Fruit fly (Drosophila melanogaster): Measurements from ENCODE around the gene CG9917.
A peak's percentile ranks its signal among the peaks of the same experiment; 100 is the strongest.

CG9917 gene

DNA sequence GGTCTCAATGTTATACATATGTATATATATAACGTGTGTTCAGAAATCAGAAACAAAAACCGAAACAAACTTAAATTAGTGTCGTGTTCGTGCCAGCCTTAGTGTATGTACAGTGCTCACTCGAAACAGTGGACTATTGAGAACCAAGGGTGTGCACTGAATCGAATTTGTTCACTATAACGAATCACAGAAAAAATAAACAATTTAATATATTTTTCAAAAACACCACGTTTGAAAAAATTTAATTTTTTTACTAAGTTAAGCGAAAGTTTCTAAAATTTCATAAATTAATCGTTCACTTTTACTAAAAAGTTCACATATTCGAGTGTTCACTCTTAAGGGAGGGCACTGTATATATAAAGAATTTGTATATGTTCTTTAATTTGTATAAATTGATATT lies 37.8 kb downstream of the CG9917 start:
- TF ChIP-seq CG11617 (GFP tag; optimal IDR thresholded peaks at IDR 0.05) (peak; percentile 32), bab1 (GFP tag; optimal IDR thresholded peaks at IDR 0.05) (peak; percentile 14), CG14711 (tag; optimal IDR thresholded peaks at IDR 0.05) (peak; percentile 36), CG33017 (tag; optimal IDR thresholded peaks at IDR 0.05) (peak; percentile 41), CG12768 (GFP tag; optimal IDR thresholded peaks at IDR 0.05) (no peak), Mnt (GFP tag; optimal IDR thresholded peaks at IDR 0.05) (no peak), CG7101 (tag; optimal IDR thresholded peaks at IDR 0.05) (peak; percentile 57), pad (GFP tag; optimal IDR thresholded peaks at IDR 0.05) (peak; percentile 13)

DNA sequence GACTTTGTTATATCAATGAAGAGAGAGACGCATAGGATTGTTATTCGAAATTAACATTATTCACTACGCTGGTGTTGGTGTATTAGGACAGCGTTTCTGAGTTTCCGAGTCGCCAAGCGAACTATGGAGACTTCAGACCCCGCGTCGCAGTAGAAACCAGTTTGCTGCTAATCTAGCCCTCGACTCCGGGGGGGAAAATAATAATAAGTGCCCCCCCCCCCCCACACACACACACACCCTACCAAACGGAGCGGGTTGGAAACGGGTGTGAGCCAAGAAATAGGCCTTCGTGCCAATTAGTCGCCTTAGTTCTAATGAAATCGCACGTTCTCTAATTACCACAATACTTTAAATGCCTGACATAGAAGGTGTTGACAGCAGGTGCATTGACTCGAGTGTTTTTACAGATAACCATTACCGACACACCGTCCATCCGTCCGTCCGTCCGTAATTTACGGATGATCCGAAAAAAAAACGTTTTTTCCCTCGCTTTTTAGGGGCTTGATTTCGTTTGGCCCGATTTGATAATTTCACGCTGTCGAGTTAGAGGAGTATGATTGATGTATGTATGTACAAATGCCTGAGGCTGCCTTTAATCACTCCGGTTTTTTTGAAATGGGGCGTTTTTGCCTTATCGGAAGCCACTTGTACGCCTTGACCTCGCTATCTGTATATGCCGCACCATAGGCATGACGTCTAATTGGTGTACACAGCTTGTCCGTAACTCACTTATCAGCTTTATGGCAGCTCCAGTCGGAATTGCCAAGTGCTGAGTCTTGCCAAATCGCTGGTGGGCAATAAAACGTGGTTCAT lies 41.1 kb downstream of the CG9917 start:
- peak; percentile 34 for TF ChIP-seq tj (GFP tag; optimal IDR thresholded peaks at IDR 0.05)
- peak; percentile 61 for TF ChIP-seq Mnt (GFP tag; optimal IDR thresholded peaks at IDR 0.05)
- no peak for TF ChIP-seq Hr96 (GFP tag; optimal IDR thresholded peaks at IDR 0.05)
- TF ChIP-seq ovo (GFP tag; optimal IDR thresholded peaks at IDR 0.05), result peak; percentile 25
- TF ChIP-seq kay (GFP tag; ENCODE audit: borderline replicate concordance), result peak; percentile 7
- TF ChIP-seq CG7101 (tag; optimal IDR thresholded peaks at IDR 0.05), result no peak

DNA sequence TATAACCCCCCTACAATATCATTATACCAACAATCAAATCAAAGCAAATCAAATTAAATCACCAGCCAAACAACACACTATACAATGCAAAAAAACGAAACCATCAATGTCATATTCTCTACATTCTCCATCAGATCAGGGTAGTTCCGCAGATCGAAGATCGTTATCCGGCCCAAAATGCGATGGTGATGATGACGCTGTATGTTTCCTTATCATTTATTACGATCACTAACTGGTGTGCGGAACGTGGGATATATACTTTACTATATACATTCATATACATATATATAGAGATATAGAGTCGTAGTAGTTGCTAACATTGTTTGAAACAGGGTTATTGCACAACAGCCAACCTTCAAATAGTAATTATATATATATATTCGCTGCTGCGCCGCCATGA lies 41.7 kb downstream of the CG9917 start:
- TF ChIP-seq Crg-1 (GFP tag; optimal IDR thresholded peaks at IDR 0.05) (no peak), kay (GFP tag; ENCODE audit: borderline replicate concordance) (peak; percentile 63)

DNA sequence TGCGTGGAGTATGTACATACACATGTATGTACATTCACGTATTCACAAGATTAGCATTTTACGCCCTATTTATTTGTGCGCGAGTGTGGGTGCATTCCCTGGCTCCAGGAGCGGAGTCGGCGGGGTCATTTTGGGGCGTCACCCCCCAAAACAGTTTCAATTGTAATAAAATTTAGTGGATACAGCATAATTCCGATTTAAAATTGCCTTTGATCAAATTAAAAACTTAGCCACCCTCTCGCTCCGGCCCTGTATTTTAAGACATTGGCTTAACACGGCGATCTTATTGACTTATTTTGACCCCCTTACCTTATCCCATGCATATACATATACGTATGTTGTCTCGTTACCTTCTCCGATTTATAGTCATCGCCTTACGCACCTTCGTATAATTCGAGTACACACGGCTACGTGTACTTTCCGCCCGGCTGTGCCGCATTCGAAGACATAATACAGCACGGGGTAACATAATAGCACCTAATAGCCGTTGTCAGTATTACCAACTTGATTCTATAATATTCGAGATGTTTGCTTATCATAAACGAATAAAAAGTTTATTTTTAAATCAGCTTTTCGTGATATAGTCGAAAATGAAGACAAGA lies 43.6 kb downstream of the CG9917 start:
- TF ChIP-seq Mnt (GFP tag; optimal IDR thresholded peaks at IDR 0.05) (no peak), cnc (optimal IDR thresholded peaks at IDR 0.05) (no peak), CG7101 (tag; optimal IDR thresholded peaks at IDR 0.05) (peak; percentile 83), ovo (GFP tag; optimal IDR thresholded peaks at IDR 0.05) (no peak), CG11617 (GFP tag; optimal IDR thresholded peaks at IDR 0.05) (no peak), CG12768 (GFP tag; optimal IDR thresholded peaks at IDR 0.05) (peak; percentile 81), bab1 (GFP tag; optimal IDR thresholded peaks at IDR 0.05) (peak; percentile 32), cic (GFP tag; optimal IDR thresholded peaks at IDR 0.05) (no peak), CG1620 (GFP tag; optimal IDR thresholded peaks at IDR 0.05) (peak; percentile 11), Hr96 (GFP tag; optimal IDR thresholded peaks at IDR 0.05) (no peak), tj (GFP tag; optimal IDR thresholded peaks at IDR 0.05) (no peak), Crg-1 (GFP tag; optimal IDR thresholded peaks at IDR 0.05) (peak; percentile 50), CG14711 (tag; optimal IDR thresholded peaks at IDR 0.05) (peak; percentile 67), CG33017 (tag; optimal IDR thresholded peaks at IDR 0.05) (peak; percentile 63), kay (GFP tag; ENCODE audit: borderline replicate concordance) (peak; percentile 45), CG7045 (GFP tag; optimal IDR thresholded peaks at IDR 0.05) (peak; percentile 49), CG5204 (GFP tag; optimal IDR thresholded peaks at IDR 0.05) (peak; percentile 12), toe (GFP tag; optimal IDR thresholded peaks at IDR 0.05) (peak; percentile 74), Clk (GFP tag; optimal IDR thresholded peaks at IDR 0.05) (no peak), pad (GFP tag; optimal IDR thresholded peaks at IDR 0.05) (peak; percentile 58)

DNA sequence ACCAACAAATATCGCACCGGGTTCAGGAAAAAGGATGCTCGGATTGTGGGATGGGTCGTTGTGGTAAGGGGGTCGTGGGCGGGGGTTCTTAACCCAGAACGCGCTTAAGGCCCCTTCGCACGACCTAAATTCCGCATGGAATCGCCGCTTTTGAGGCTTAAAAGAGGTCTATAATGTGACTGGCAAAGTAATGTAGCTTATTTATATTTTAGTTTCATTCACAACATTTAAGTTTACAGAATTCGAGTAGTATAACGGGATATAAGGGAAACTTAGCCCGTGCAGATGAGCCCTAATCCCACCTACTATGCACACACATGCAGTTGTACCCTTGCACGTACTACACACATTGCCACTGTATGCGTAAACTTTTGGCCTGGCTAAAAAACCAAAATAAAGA lies 44.2 kb downstream of the CG9917 start:
- TF ChIP-seq ovo (GFP tag; optimal IDR thresholded peaks at IDR 0.05) (peak; percentile 61), cic (GFP tag; optimal IDR thresholded peaks at IDR 0.05) (no peak), cnc (optimal IDR thresholded peaks at IDR 0.05) (no peak), CG14711 (tag; optimal IDR thresholded peaks at IDR 0.05) (peak; percentile 74), Crg-1 (GFP tag; optimal IDR thresholded peaks at IDR 0.05) (peak; percentile 20), CG5204 (GFP tag; optimal IDR thresholded peaks at IDR 0.05) (peak; percentile 62), CG33017 (tag; optimal IDR thresholded peaks at IDR 0.05) (peak; percentile 65), CG7101 (tag; optimal IDR thresholded peaks at IDR 0.05) (peak; percentile 89), CG11617 (GFP tag; optimal IDR thresholded peaks at IDR 0.05) (peak; percentile 80), CG12768 (GFP tag; optimal IDR thresholded peaks at IDR 0.05) (peak; percentile 68), Clk (GFP tag; optimal IDR thresholded peaks at IDR 0.05) (no peak), toe (GFP tag; optimal IDR thresholded peaks at IDR 0.05) (peak; percentile 66), bab1 (GFP tag; optimal IDR thresholded peaks at IDR 0.05) (peak; percentile 91), CG7045 (GFP tag; optimal IDR thresholded peaks at IDR 0.05) (peak; percentile 81), kay (GFP tag; ENCODE audit: borderline replicate concordance) (no peak), Hr96 (GFP tag; optimal IDR thresholded peaks at IDR 0.05) (peak; percentile 81), tj (GFP tag; optimal IDR thresholded peaks at IDR 0.05) (peak; percentile 70), pad (GFP tag; optimal IDR thresholded peaks at IDR 0.05) (peak; percentile 58), Mnt (GFP tag; optimal IDR thresholded peaks at IDR 0.05) (peak; percentile 40), CG1620 (GFP tag; optimal IDR thresholded peaks at IDR 0.05) (peak; percentile 20)

DNA sequence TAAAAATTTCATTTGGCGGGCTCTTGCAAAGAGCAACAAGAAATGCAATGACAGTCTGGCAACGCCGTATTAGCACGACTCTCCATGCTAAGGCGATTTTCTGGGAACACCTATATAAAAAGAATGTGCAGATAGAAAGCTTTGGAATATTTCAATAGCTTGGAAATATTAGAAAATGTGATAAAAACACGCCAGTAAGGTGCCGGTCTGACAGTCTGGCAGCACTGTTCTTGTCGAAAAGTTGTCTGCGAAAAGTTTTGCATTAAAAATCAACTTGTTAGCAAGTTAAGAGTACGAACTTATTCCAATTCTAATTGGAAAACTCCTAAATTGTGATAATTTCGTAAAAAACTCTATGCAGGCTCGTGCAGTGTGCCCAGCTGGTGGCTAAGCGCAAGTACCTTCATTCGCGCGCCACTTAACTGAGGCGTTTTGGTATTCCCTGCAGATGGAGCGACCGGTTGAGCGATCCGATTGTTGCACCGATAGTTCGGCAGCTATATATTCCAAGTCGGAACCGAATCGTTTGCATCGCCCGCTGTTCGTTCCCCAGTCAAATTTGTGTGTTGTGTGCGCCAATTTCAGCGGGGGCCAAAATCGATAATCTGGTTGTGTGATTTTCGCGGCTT lies 45.0 kb downstream of the CG9917 start, which contains the start of gene eas:
Gene eas, plus strand, starts transcription at position 451 of the 629 bp plus-strand sequence.
- TF ChIP-seq CG33017 (tag; optimal IDR thresholded peaks at IDR 0.05), result peak; percentile 6
- TF ChIP-seq Crg-1 (GFP tag; optimal IDR thresholded peaks at IDR 0.05), result no peak
- TF ChIP-seq CG12768 (GFP tag; optimal IDR thresholded peaks at IDR 0.05), result no peak
- TF ChIP-seq toe (GFP tag; optimal IDR thresholded peaks at IDR 0.05), result no peak
- peak; percentile 30 for TF ChIP-seq CG1620 (GFP tag; optimal IDR thresholded peaks at IDR 0.05)
- no peak for TF ChIP-seq CG7045 (GFP tag; optimal IDR thresholded peaks at IDR 0.05)
- TF ChIP-seq cnc (optimal IDR thresholded peaks at IDR 0.05), result peak in 1 of 2 experiments; percentile 59
- peak; percentile 33 for TF ChIP-seq Mnt (GFP tag; optimal IDR thresholded peaks at IDR 0.05)
- peak; percentile 28 for TF ChIP-seq ovo (GFP tag; optimal IDR thresholded peaks at IDR 0.05)
